Fruit fly (Drosophila melanogaster) whole organism, larva: ENCODE results near the gene zf30C.

Experiments used
- noc ChIP-seq: fragments of 200-800 bp; sonication (Bioruptor generic); optimal IDR thresholded peaks from 3 replicates; lab custom pipeline; 2019; ENCODE audit warnings: missing biosample characterization, mild to moderate bottlenecking, missing genetic modification characterization, moderate library complexity

zf30C gene

DNA sequence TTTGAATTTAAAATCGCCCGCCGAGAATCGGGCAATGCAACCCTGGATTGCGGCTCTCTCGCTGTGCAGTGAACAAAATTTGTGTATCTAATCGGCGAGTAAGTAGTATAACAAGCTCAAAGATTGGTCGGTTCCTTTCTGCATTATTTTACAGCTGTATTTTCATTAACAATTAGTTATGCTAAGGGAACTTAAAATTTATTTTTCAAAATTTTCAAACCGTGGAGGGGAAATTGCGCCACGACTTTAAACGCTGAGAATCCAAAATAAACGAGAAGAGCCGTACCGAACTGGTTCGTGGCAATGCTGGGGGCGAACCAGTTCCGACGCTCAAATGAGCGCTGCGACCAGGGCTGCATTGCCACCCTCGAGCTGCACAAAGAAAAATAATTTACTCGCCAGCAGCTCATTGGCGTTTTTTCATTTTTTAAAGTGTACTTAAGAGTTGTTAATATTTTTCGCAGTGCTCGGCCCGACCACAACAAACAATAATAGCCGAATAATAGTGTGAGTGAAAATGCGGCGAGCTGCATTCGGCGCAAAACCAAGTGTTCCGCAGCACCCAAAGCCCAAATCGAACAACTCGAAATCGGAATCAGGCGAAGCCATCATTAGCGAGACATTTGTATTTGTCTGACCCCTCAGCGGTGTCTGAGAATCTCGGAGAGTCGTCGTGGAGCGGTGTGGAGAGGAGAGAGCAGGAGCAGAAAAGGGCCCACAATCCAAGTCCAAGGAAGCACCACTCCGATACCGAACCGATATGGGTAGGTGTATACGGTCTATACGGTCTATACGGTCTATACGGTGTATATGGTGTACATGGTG, at the start of gene zf30C:
zf30C (plus strand) TSS at position 353 of the 825 bp plus-strand sequence.
- peak; percentile 61 for TF ChIP-seq noc (tag; lab: Kevin White, UChicago)

DNA sequence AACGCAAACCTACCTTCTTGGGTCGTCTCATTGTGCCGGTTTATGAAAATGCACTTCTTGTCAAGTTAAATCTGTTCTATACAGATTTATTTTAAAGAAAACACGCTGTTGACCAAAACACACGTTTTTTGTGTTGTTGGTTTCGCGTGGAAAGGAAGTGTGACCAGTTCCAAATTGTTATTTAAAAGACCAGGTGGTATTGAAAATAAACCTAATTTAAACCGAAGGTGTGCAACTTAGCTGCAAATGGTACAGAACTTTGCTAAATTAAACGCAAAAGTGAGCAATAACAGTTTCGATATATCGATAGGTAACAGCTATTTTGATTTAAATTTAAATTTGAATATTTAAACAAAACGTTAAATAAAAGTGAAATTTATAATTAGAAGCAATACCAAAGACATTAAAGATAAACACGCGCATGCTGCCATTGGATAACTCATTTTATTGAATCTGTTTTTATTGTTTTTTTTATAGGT, 47.0 kb upstream of the zf30C start, which contains the start of gene CG4364:
CG4364 (minus strand) TSS at position 165 of the 479 bp plus-strand sequence.
- no peak for TF ChIP-seq noc (tag; lab: Kevin White, UChicago)

DNA sequence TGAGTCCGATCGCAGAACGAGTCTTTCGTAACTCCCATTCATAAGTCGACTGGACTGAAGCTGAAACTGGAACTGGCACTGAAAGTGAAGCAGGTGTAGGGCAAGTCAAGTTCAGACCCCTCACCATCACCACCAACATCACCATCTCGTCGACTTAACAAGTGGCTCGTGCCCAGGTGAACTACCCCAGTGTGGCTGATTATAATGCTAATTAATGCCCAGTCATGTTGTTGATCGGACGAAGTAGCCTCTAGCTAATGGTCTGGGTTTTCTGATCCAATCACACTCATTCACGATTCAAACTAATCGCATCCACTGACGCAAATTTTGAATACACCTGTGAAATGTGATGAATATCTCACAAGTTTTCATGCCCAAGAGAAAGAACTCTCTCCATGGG, 29.4 kb upstream of the zf30C start:
- TF ChIP-seq noc (tag; lab: Kevin White, UChicago), result no peak

DNA sequence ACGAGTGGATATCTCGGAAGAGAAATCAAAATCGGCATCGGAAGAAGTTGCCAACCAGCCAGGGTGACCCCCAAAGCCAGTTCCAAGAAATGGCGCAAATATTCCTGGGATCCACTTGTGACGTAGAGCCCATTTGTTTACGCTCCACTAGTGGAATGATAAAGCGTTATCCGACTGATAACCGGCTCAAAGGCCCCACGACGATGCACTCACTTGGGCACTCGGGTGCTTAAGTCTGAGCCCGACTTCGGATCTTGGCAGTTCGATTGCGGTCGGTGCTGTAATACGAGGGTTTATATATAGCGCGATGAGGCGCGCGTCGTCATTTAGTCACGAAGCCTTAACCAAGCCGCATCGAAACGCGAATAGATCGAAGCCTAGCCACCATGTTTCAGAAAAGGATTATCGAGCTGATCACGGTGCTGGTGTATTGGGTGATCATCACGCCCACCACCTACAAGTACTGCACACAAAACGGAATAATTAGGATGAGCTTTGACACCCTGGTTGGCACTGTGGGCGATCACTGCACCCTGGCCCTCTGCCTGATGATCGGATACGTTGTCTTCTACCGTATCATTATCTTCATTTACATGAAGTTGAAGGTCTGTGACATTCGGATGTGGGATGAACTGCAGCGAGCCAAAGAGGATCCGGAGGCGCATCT, 28.4 kb upstream of the zf30C start, which contains the start of gene CG13116:
CG13116 (plus strand) TSS at position 323 of the 667 bp plus-strand sequence.
- no peak for TF ChIP-seq noc (tag; lab: Kevin White, UChicago)

DNA sequence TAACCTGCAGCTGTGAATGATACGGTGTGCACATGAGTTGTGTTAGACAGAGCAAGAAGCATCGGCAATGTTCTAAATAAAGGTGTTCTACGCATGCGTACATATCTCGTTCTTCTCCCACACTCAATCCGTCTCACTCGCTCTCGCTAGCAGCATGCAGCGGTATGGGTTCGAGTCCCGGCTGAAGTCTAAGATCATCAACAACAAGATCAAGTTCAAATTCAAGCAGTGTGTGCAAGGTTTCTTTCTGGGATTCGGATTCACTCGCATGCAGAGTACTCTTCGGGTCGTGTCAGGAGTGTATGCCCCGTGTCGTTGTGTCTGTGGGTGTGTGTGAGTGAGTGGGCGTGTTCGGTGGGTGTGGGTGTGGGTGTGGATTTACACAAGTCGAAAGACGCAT, 26.9 kb upstream of the zf30C start:
- no peak for TF ChIP-seq noc (tag; lab: Kevin White, UChicago)

DNA sequence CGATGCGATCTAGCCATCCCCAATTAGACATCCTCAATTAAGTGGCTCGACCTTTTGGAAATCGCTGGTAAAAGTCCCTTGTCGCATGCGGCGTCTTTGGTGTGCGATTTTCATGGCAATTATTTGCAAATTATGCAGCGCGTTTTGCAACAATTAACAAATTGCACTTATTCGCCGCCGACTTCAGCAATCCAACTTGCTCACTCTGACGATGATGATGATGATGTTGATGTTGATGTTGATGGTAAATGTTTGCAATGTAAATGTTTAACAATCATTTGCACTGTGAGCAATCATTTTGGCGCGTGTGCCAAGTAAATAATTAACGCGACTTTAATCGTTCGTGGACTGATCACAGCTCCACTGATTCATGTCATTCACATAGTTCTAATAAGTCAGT, 24.0 kb upstream of the zf30C start:
- no peak for TF ChIP-seq noc (tag; lab: Kevin White, UChicago)

DNA sequence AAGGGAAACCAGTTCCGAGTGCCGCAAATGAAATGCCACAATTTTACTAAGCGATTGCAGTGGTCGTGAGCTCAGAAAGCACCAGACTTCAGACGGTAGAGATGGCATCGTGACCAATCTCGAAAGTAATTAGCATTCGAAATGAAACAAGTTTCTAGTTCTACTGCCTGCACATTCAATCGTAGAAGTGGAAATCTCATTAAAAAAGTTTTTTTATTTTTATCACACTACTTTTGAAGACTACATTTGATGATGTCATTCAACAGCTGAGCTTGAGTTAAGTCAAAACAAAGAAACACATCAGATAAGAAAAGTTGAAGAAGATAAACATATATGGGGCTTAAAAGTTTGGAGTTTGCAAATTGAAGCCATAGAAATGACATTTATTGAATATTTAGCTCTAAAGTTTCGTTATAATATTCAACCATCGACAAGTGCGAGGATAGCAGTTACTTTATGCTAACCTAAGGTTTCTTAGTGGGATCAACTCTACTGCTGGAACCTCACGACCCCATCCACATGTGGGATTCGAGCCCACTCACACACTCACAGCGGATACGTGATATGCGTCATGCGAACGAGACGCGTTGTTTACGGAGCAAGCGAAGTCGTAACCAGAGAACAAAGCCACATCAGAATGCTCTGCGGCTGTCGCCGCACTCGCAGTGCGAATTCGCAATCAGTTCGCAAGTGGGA, 22.0 kb upstream of the zf30C start, which contains the start of gene CG13117:
CG13117 (plus strand) TSS at position 646 of the 696 bp plus-strand sequence.
- no peak for TF ChIP-seq noc (tag; lab: Kevin White, UChicago)

DNA sequence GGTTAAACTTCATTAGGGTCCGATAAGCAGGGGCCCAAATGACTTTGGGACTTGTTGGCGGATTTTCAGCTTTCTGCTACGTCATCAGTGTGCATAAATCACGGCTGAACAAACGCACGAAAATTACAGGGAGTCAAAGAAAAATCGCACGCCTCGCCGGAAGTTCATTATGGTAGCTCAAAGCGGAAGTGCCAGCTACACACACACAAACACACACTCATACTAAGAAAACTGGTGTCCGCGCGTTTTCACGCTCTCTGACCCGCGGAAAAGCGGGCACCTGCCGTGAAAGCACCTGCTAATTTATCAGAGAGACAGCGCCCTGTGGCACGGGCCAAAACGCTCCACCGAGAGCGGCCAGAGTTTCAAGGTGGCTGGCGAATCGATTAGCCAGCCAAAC, 20.8 kb upstream of the zf30C start:
- TF ChIP-seq noc (tag; lab: Kevin White, UChicago), result no peak

DNA sequence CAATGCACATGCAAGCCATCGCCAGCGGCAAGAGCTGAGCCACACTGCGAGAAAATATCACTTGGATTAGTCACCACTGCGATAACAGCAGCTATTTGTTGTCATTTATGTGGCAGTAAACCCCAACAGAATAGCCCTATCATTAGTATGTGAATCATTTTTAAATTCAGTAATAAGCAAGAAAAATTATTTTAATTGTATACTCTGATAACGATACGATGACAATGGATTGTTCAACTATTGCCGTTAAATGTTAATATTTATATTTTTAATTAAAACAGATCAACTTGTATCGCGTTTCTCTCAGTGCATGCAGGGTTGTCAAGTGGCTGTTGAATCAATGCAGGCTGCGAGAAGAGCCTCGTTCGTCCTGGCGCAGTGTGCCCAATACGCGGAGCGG, 20.3 kb upstream of the zf30C start:
- TF ChIP-seq noc (tag; lab: Kevin White, UChicago), result no peak

DNA sequence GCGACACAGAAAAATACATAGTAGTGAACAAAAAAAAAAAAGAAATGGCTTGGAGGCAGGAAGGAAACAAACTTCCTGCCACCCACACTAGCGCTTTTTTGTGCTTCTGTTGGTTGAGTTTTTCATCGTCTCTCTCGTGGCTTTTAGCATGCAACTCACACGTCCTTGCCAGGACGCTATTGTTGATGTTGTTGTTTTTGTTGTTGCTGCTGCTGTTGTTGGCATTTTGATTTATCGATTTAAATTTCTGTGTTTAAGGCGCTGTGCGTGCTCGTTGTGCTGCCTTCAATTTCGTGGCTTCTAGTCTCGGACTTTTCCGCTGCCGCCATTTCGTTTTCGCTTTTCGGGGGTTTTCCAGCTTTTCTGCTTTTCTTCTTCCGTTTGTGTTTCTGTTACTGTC, 18.5 kb upstream of the zf30C start:
- no peak for TF ChIP-seq noc (tag; lab: Kevin White, UChicago)

DNA sequence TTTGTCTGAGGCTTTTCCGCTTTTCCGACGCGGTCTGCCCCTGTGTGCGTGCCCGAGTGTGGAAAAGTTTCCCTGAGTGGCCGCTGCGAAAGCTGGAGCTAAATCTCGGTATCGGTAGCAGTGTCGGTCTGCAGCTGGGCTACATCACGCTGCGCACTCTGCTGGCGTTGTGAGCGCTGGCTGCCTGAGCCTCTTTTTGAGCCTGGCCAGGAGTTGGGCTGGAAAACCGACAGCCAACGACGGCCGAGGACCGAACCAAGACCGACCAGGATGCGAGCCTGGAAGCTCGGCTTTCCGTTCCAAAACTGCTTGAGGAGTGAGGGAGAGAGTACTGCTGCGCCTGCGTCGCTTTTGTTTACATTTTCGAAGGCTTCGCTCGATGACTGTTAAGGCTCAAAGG, 14.3 kb upstream of the zf30C start:
- no peak for TF ChIP-seq noc (tag; lab: Kevin White, UChicago)

DNA sequence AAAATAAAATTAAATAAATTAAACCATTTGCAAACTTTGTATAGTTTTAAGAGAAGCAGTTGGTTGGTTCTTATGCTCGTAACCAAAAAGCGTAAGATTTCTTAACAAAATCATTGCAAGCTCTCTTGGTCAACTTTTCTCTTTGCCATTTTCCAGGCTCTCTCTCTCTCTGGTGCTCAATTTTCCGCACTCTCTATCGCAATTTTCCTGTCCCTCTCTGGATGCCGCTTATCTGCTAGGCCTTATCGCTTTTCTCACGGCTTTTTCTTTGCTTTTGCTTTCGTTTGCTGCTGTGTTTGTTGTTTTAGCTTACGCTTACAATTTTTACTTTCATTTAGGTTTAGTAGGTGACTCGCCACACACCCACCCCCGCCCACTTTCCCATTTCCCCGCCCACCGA, 13.5 kb upstream of the zf30C start:
- TF ChIP-seq noc (tag; lab: Kevin White, UChicago), result no peak

DNA sequence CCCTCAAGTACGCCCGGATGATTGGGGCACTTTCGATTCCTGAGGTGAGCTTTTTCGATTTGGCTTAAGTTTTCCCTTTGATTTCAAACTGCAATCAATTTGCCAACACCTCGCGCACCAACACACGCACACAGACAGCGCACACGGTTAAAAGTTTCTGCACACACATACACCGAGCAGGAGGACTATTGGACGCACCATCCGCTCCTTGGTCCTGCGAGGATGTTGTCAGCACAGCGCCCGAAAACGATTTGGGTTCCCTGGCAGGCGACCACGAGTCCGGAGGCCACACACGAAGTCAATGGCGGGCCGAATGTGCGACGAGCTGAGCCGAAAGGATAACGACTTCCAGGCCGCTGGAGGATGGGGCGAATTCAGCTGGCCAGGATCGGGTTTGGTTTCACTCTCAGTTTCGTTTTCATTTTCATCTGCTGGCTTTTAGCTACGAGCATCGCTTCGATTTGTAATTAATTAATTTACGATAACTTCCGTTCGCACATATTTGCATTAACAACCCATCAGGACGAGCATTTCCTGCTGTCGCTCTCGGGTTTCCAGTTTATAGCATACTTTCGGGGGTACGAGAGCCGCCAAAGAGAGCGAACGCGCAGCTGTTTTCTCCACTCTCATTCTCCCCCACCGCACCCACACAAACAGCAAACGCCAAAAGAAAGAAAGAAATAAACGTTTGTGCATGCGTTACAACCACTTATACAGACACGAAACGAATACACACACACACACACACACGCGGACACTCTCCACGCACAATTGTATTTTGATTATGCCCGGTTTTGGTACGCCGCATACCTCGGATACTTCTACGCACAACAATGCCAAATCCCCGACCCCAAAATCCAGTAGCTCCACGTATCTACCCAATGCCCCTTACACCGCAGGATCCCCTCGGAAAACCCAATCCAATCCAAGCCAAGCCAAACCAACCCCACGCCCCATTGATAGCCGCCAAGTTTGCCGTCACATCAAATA, 11.6 kb upstream of the zf30C start, which contains the start of gene Nckx30C:
Nckx30C (minus strand) TSS at position 260 of the 990 bp plus-strand sequence.
- TF ChIP-seq noc (tag; lab: Kevin White, UChicago), result no peak

DNA sequence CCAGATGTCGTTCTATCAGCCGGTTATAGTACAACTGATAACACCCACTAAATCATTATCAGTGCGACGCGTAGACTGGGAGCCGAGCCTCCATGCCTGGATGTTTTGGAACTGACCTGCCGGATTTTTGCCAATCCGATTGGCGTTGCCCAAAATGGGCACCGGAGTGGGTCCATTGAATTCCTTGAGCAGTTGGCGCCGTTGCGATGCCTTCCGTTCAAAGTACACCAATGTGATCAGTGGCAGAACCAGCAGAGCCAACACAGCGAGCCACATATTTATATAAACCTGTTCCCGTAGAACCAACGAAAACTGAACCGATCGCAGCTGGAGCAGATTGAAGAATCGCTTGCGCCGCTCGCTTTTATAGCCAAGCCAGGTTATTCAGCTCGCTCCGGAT, 8.4 kb upstream of the zf30C start, which contains the start of gene Cyp4e3:
Cyp4e3 (minus strand) TSS at position 327 of the 400 bp plus-strand sequence.
- TF ChIP-seq noc (tag; lab: Kevin White, UChicago), result no peak
